Worm (Caenorhabditis elegans) whole organism, L3 larva: Measurements from ENCODE around the gene E02C12.12.

ENCODE experiments used
- R02D3.7 ChIP-seq: fragments of 150-350 bp; optimal IDR thresholded peaks from 2 replicates; lab custom pipeline; 2014; ENCODE audit warnings: missing biosample characterization, missing genetic modification characterization
- ama-1 ChIP-seq: fragments of 150-350 bp; optimal IDR thresholded peaks from 2 replicates; lab custom pipeline; 2018
- ceh-9 ChIP-seq: sonication (generic microtip); optimal IDR thresholded peaks from 2 replicates; lab custom pipeline; 2018; ENCODE audit warnings: missing biosample characterization, missing genetic modification characterization
- lsy-12 ChIP-seq: sonication (generic microtip); optimal IDR thresholded peaks from 2 replicates; lab custom pipeline; 2016; ENCODE audit warnings: mild to moderate bottlenecking, missing genetic modification characterization, missing compliant biosample characterization
- nhr-67 ChIP-seq: fragments of 150-350 bp; optimal IDR thresholded peaks from 2 replicates; lab custom pipeline; 2014; ENCODE audit warnings: missing biosample characterization, missing genetic modification characterization
- pha-4 ChIP-seq: fragments of 150-350 bp; optimal IDR thresholded peaks from 2 replicates; lab custom pipeline; 2014; ENCODE audit warnings: missing biosample characterization, missing genetic modification reagents, missing genetic modification characterization
- pqm-1 ChIP-seq: fragments of 150-350 bp; optimal IDR thresholded peaks from 2 replicates; lab custom pipeline; 2017; ENCODE audit warnings: missing biosample characterization, missing genetic modification characterization, inconsistent platforms
- unc-39 ChIP-seq: sonication (generic microtip); optimal IDR thresholded peaks from 4 replicates; lab custom pipeline; 2017; ENCODE audit warnings: missing biosample characterization, missing genetic modification characterization
- unc-62 ChIP-seq: fragments of 150-350 bp; sonication (generic microtip); optimal IDR thresholded peaks from 4 replicates; lab custom pipeline; 2014; ENCODE audit warnings: missing biosample characterization, missing genetic modification reagents, missing genetic modification characterization

ce11 chrV:9408869-9409268, 26.8 kb upstream of the E02C12.12 start:
- TF ChIP-seq unc-39 (no peak), ceh-9 (tag; lab: Kevin White, UChicago) (no peak), nhr-67 (tag; lab: Kevin White, UChicago) (no peak), R02D3.7 (no peak), lsy-12 (tag; lab: Kevin White, UChicago) (no peak), pha-4 (tag; lab: Kevin White, UChicago) (no peak), unc-62 (GFP tag; lab: Kevin White, UChicago) (no peak), pqm-1 (no peak), ama-1 (lab: Kevin White, UChicago) (no peak)
